Fruit fly (Drosophila melanogaster) whole organism, wandering third instar larva: ENCODE measurements around the gene CG13063.

Source experiments
- Abd-B ChIP-seq: fragments of >200 bp; optimal IDR thresholded peaks from 2 replicates; lab custom pipeline; 2017; ENCODE audit warnings: missing biosample characterization, missing genetic modification characterization
- CG9705 ChIP-seq: fragments of 200-800 bp; sonication (Bioruptor generic); optimal IDR thresholded peaks from 2 replicates; lab custom pipeline; 2018; ENCODE audit warnings: missing biosample characterization, mild to moderate bottlenecking, missing genetic modification characterization
- Hnf4 ChIP-seq: fragments of 200-800 bp; sonication (Bioruptor generic); optimal IDR thresholded peaks from 2 replicates; lab custom pipeline; 2016; ENCODE audit warnings: missing biosample characterization, mild to moderate bottlenecking, missing genetic modification characterization
- Hr78 ChIP-seq: fragments of >200 bp; optimal IDR thresholded peaks from 2 replicates; lab custom pipeline; 2017; ENCODE audit warnings: missing biosample characterization, missing genetic modification characterization
- Mio ChIP-seq: sonication (Bioruptor generic); optimal IDR thresholded peaks from 2 replicates; lab custom pipeline; 2016; ENCODE audit warnings: missing biosample characterization, missing genetic modification characterization
- Myc ChIP-seq: fragments of >200 bp; optimal IDR thresholded peaks from 2 replicates; lab custom pipeline; 2017
- OdsH ChIP-seq: fragments of 200-800 bp; sonication (Bioruptor generic); optimal IDR thresholded peaks from 2 replicates; lab custom pipeline; 2016; ENCODE audit warnings: missing biosample characterization, mild to moderate bottlenecking, missing genetic modification characterization
- br ChIP-seq: fragments of 200-800 bp; sonication (Bioruptor generic); optimal IDR thresholded peaks from 2 replicates; lab custom pipeline; 2016; ENCODE audit warnings: missing biosample characterization, missing genetic modification characterization
- dmrt93B ChIP-seq: fragments of 200-800 bp; sonication (Bioruptor generic); optimal IDR thresholded peaks from 2 replicates; lab custom pipeline; 2018; ENCODE audit warnings: missing biosample characterization, mild to moderate bottlenecking, missing genetic modification characterization
- foxo ChIP-seq, 2 experiments: fragments of 200-800 bp; sonication (Bioruptor generic); optimal IDR thresholded peaks; 2 replicates in 1 of 2; 3 replicates in 1 of 2; lab custom pipeline; 2016 to 2017; ENCODE audit warnings: missing biosample characterization in 2 of 2, missing genetic modification characterization in 2 of 2
- jim ChIP-seq: fragments of 175-275, 200-325 bp; sonication (Bioruptor generic); optimal IDR thresholded peaks from 2 replicates; lab custom pipeline; 2016; ENCODE audit warnings: missing biosample characterization, mild to moderate bottlenecking, missing genetic modification characterization
- pan ChIP-seq: fragments of >200 bp; optimal IDR thresholded peaks from 2 replicates; lab custom pipeline; 2017
- psq ChIP-seq: fragments of 200-800 bp; sonication (Bioruptor generic); optimal IDR thresholded peaks from 3 replicates; lab custom pipeline; 2017; ENCODE audit warnings: missing biosample characterization, mild to moderate bottlenecking, missing genetic modification characterization, moderate library complexity

dm6 chr3L:16354197-16354596 lies 47.8 kb downstream of the CG13063 start, which contains the start of gene Pdh:
- no peak for TF ChIP-seq Abd-B (GFP tag; lab: Kevin White, UChicago)
- no peak for TF ChIP-seq CG9705 (GFP tag; lab: Kevin White, UChicago)
- TF ChIP-seq Myc (lab: Kevin White, UChicago) = no peak
- TF ChIP-seq jim (GFP tag; lab: Kevin White, UChicago) = no peak
- TF ChIP-seq psq = no peak
- no peak for TF ChIP-seq pan (lab: Kevin White, UChicago)
- no peak for TF ChIP-seq br
- TF ChIP-seq Mio (GFP tag; lab: Kevin White, UChicago) = no peak
- TF ChIP-seq Hnf4 (GFP tag; lab: Kevin White, UChicago) = no peak
- TF ChIP-seq foxo (GFP tag; optimal IDR thresholded peaks at IDR 0.05; lab: Kevin White, UChicago) = no peak
- TF ChIP-seq Hr78 = no peak
- no peak for TF ChIP-seq dmrt93B (GFP tag; lab: Kevin White, UChicago)
- no peak for TF ChIP-seq OdsH (GFP tag; lab: Kevin White, UChicago)
